Worm (Caenorhabditis elegans): Measurements from ENCODE around the gene F26F2.1.

The F26F2.1 gene

ce11 chrV:20561795-20562194 is at the start of gene F26F2.1:
F26F2.1 (minus strand) TSS chrV:20561895.
- TF ChIP-seq elt-2 (tag; optimal IDR thresholded peaks at IDR 0.05) (no peak), zag-1 (tag; optimal IDR thresholded peaks at IDR 0.05) (no peak), vab-15 (tag; optimal IDR thresholded peaks at IDR 0.05) (no peak), skn-1 (tag; optimal IDR thresholded peaks at IDR 0.05) (no peak), egl-13 (tag; optimal IDR thresholded peaks at IDR 0.05) (no peak), grh-1 (GFP tag; IDR thresholded peaks at IDR 0.05) (no peak), zip-4 (GFP tag; optimal IDR thresholded peaks at IDR 0.05) (no peak), fos-1 (tag; optimal IDR thresholded peaks at IDR 0.05) (no peak), ztf-11 (tag; optimal IDR thresholded peaks at IDR 0.05) (no peak), dpl-1 (GFP tag; optimal IDR thresholded peaks at IDR 0.05) (no peak), nhr-85 (tag) (no peak), elt-3 (tag; optimal IDR thresholded peaks at IDR 0.05) (no peak), tbx-2 (tag; optimal IDR thresholded peaks at IDR 0.05) (no peak), C04F5.9 (tag; optimal IDR thresholded peaks at IDR 0.05) (no peak), pax-3 (tag; optimal IDR thresholded peaks at IDR 0.05) (no peak), nhr-28 (tag; optimal IDR thresholded peaks at IDR 0.05) (no peak)

ce11 chrV:20609494-20609893 is 47.8 kb upstream of the F26F2.1 start, which contains the start of gene grd-2:
grd-2 (plus strand) TSS chrV:20609794.
- TF ChIP-seq lin-39 (tag; optimal IDR thresholded peaks at IDR 0.05) (no peak), aha-1 (tag; optimal IDR thresholded peaks at IDR 0.05) (no peak), ama-1 (optimal IDR thresholded peaks at IDR 0.05) (no peak), egl-13 (tag; optimal IDR thresholded peaks at IDR 0.05) (no peak), sptf-1 (tag; optimal IDR thresholded peaks at IDR 0.05) (no peak), snpc-4 (tag; optimal IDR thresholded peaks at IDR 0.05) (no peak), jun-1 (tag; optimal IDR thresholded peaks at IDR 0.05) (no peak), rnt-1 (tag; optimal IDR thresholded peaks at IDR 0.05) (no peak), ceh-82 (tag; optimal IDR thresholded peaks at IDR 0.05) (no peak), blmp-1 (tag; optimal IDR thresholded peaks at IDR 0.05) (no peak), C34B4.2 (tag; optimal IDR thresholded peaks at IDR 0.05) (no peak), dpl-1 (GFP tag; optimal IDR thresholded peaks at IDR 0.05) (no peak), C16A3.4 (tag; optimal IDR thresholded peaks at IDR 0.05) (no peak), nhr-28 (tag; optimal IDR thresholded peaks at IDR 0.05) (no peak), nhr-85 (tag) (no peak), mab-9 (GFP tag; IDR thresholded peaks at IDR 0.05) (no peak), Y116A8C.19 (tag; optimal IDR thresholded peaks at IDR 0.05; ENCODE audit: borderline replicate concordance) (no peak), hpl-2 (GFP tag; optimal IDR thresholded peaks at IDR 0.05) (no peak), ztf-4 (tag; optimal IDR thresholded peaks at IDR 0.05) (no peak), ces-1 (GFP tag; optimal IDR thresholded peaks at IDR 0.05) (no peak)

DNA sequence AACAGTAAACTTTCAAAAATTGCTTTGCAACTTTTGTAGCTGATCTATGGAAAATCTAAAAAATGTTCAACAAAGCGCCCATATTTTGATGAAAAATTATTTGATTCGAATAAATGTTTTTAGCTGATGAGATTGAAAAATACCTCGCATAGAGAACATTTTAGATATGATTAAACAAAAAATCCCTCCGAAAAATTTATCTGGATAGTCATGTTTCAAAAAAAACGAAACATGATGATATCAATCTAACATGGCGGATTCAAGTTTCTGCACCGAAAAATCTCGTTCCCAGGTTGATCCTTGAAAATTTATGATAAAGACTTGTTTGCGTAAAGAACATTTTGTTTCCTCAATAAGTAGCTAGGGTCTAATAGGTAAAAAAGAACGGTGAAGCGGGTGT is 47.0 kb upstream of the F26F2.1 start, which contains the start of gene ttr-12:
ttr-12 (minus strand) TSS at position 101 of the 400 bp plus-strand sequence.
- TF ChIP-seq nhr-20 (tag; optimal IDR thresholded peaks at IDR 0.05) (no peak), ceh-63 (GFP tag; optimal IDR thresholded peaks at IDR 0.05) (no peak), fos-1 (tag; optimal IDR thresholded peaks at IDR 0.05) (no peak)

DNA sequence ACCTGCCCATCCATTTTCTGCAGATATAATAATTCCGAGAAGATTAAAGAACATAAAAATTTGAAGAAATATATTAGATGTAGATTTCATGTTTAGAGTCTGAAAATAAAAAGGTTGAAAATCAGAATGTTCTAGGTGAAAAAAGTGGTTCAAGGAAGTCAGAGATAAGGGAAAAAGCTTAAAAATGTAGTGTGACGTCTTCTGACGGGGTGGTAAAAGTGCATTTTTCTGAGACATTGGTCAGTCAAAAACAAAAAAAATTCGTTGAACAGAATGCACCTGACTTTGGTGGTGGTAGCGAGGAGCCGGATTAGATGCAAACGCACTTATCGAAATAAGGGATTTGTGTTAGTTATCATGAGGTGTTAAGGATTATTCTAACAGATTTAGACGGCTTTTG is 44.9 kb upstream of the F26F2.1 start, which contains the start of gene F46B3.23:
F46B3.23 (minus strand) TSS at position 101 of the 400 bp plus-strand sequence.
- TF ChIP-seq ces-1 (GFP tag; optimal IDR thresholded peaks at IDR 0.05) (no peak), dsc-1 (tag; optimal IDR thresholded peaks at IDR 0.05) (peak; percentile 65)

DNA sequence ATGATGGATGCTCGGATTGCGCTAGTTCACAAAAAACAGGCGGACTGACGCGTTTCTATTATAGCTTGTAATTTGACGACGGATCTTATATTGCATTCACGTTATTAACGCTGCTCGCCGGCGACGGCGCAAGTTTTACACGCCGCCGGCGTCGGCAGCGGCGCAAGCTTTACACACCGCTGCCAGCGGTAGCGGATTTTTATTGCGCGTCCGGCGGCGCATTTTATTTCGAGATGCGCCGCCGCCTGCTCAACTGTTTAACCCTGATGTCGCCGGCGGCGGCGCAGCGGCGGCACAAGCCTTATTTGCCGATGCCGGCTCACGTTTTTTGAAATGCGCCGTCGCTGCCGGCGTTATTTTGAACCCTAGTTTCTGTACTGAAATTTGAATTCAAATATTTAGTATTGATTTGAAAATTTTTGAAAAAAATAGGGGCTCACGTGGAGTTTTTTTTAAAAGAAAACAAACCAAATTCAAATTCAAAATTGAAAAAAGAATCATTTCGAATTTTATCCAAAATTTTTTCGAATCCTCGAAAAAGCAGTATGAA is 43.0 kb upstream of the F26F2.1 start, which contains the start of gene ttr-57:
ttr-57 (plus strand) TSS at position 500 of the 550 bp plus-strand sequence.
- TF ChIP-seq skn-1 (tag; optimal IDR thresholded peaks at IDR 0.05) (no peak), swsn-7 (tag; optimal IDR thresholded peaks at IDR 0.05) (no peak), rnt-1 (tag; optimal IDR thresholded peaks at IDR 0.05) (no peak), dpl-1 (GFP tag; optimal IDR thresholded peaks at IDR 0.05) (no peak), hlh-17 (GFP tag; optimal IDR thresholded peaks at IDR 0.05; ENCODE audit: borderline replicate concordance) (no peak), jun-1 (tag; optimal IDR thresholded peaks at IDR 0.05) (no peak), isw-1 (GFP tag; IDR thresholded peaks at IDR 0.05) (no peak), mep-1 (tag; optimal IDR thresholded peaks at IDR 0.05) (no peak), hpl-2 (GFP tag; optimal IDR thresholded peaks at IDR 0.05) (no peak), ama-1 (optimal IDR thresholded peaks at IDR 0.05) (no peak), efl-3 (GFP tag; optimal IDR thresholded peaks at IDR 0.05) (no peak), pag-3 (tag; optimal IDR thresholded peaks at IDR 0.05; ENCODE audit: borderline replicate concordance, insufficient read depth) (no peak), fos-1 (tag; optimal IDR thresholded peaks at IDR 0.05) (no peak), alr-1 (tag; optimal IDR thresholded peaks at IDR 0.05; ENCODE audit: borderline replicate concordance) (no peak), lir-3 (tag; optimal IDR thresholded peaks at IDR 0.05; ENCODE audit: poor library complexity) (no peak), ztf-4 (tag; optimal IDR thresholded peaks at IDR 0.05) (no peak), pax-3 (tag; optimal IDR thresholded peaks at IDR 0.05) (no peak), zip-4 (GFP tag; optimal IDR thresholded peaks at IDR 0.05) (no peak)

All from whole organism, L1 larva.